Fruit fly (Drosophila melanogaster) whole organism, adult: ENCODE results near the gene Eig71Eb.

ENCODE experiments used
- CG11617 ChIP-seq: fragments of 200-800 bp; sonication (Bioruptor generic); optimal IDR thresholded peaks from 2 replicates; lab custom pipeline; 2017; ENCODE audit warnings: mild to moderate bottlenecking, missing biosample characterization, missing genetic modification reagents, missing genetic modification characterization
- CG12768 ChIP-seq: fragments of 200-800 bp; sonication (Bioruptor generic); optimal IDR thresholded peaks from 2 replicates; lab custom pipeline; 2017; ENCODE audit warnings: missing biosample characterization, missing genetic modification characterization, mild to moderate bottlenecking, moderate library complexity, missing genetic modification reagents
- CG14711 ChIP-seq: fragments of 200-800 bp; sonication (Bioruptor generic); optimal IDR thresholded peaks from 2 replicates; lab custom pipeline; 2018; ENCODE audit warnings: missing biosample characterization, mild to moderate bottlenecking, missing genetic modification characterization, moderate library complexity
- CG1620 ChIP-seq: fragments of 200-800 bp; sonication (Bioruptor generic); optimal IDR thresholded peaks from 2 replicates; lab custom pipeline; 2016; ENCODE audit warnings: missing biosample characterization, missing genetic modification characterization
- CG33017 ChIP-seq: fragments of 200-800 bp; sonication (Bioruptor generic); optimal IDR thresholded peaks from 2 replicates; lab custom pipeline; 2018; ENCODE audit warnings: missing biosample characterization, mild to moderate bottlenecking, missing genetic modification characterization, moderate library complexity
- CG5204 ChIP-seq: fragments of 200-800 bp; sonication (Bioruptor generic); optimal IDR thresholded peaks from 2 replicates; lab custom pipeline; 2016; ENCODE audit warnings: missing biosample characterization, missing genetic modification characterization
- CG7045 ChIP-seq: fragments of 200-800 bp; sonication (Bioruptor generic); optimal IDR thresholded peaks from 2 replicates; lab custom pipeline; 2017; ENCODE audit warnings: missing biosample characterization, mild to moderate bottlenecking, missing genetic modification characterization
- CG7101 ChIP-seq: fragments of 200-800 bp; sonication (Bioruptor generic); optimal IDR thresholded peaks from 2 replicates; lab custom pipeline; 2018; ENCODE audit warnings: missing biosample characterization, mild to moderate bottlenecking, missing genetic modification characterization, moderate library complexity
- Clk ChIP-seq: fragments of 200-800 bp; sonication (Bioruptor generic); optimal IDR thresholded peaks from 2 replicates; lab custom pipeline; 2017; ENCODE audit warnings: missing biosample characterization, missing genetic modification characterization
- Crg-1 ChIP-seq: fragments of 200-800 bp; sonication (Bioruptor generic); optimal IDR thresholded peaks from 2 replicates; lab custom pipeline; 2016; ENCODE audit warnings: missing biosample characterization, missing genetic modification characterization
- Hr96 ChIP-seq: fragments of 200-800 bp; sonication (Bioruptor generic); optimal IDR thresholded peaks from 2 replicates; lab custom pipeline; 2016; ENCODE audit warnings: missing biosample characterization, missing genetic modification characterization
- Mnt ChIP-seq: fragments of 200-800 bp; sonication (Bioruptor generic); optimal IDR thresholded peaks from 2 replicates; lab custom pipeline; 2016; ENCODE audit warnings: missing biosample characterization, mild to moderate bottlenecking, missing genetic modification characterization
- bab1 ChIP-seq: fragments of 200-800 bp; sonication (Bioruptor generic); optimal IDR thresholded peaks from 3 replicates; lab custom pipeline; 2019; ENCODE audit warnings: missing biosample characterization, mild to moderate bottlenecking, missing genetic modification characterization, moderate library complexity
- cic ChIP-seq: fragments of 200-800 bp; sonication (Bioruptor generic); optimal IDR thresholded peaks from 2 replicates; lab custom pipeline; 2017; ENCODE audit warnings: missing biosample characterization, mild to moderate bottlenecking, missing genetic modification characterization, moderate library complexity
- cnc ChIP-seq, 2 experiments: fragments of >200 bp; optimal IDR thresholded peaks; 2 replicates each; lab custom pipeline; 2017
- kay ChIP-seq: fragments of 200-800 bp; sonication (Bioruptor generic); peaks from one replicate; lab custom pipeline; 2016; ENCODE audit warnings: missing biosample characterization, missing genetic modification characterization, borderline replicate concordance
- ovo ChIP-seq: fragments of 200-800 bp; sonication (Bioruptor generic); optimal IDR thresholded peaks from 2 replicates; lab custom pipeline; 2016; ENCODE audit warnings: missing biosample characterization, missing genetic modification characterization
- pad ChIP-seq: fragments of 200-800 bp; sonication (Bioruptor generic); optimal IDR thresholded peaks from 3 replicates; lab custom pipeline; 2017; ENCODE audit warnings: missing biosample characterization, missing genetic modification characterization, mild to moderate bottlenecking, moderate library complexity, missing genetic modification reagents
- tj ChIP-seq: fragments of 200-800 bp; sonication (Bioruptor generic); optimal IDR thresholded peaks from 3 replicates; lab custom pipeline; 2017; ENCODE audit warnings: missing biosample characterization, mild to moderate bottlenecking, missing genetic modification characterization, moderate library complexity
- toe ChIP-seq: fragments of 200-800 bp; sonication (Bioruptor generic); optimal IDR thresholded peaks from 2 replicates; lab custom pipeline; 2016; ENCODE audit warnings: missing biosample characterization, missing genetic modification characterization

The Eig71Eb gene

dm6 chr3L:15690711-15691591 is 41.2 kb downstream of the Eig71Eb start:
- TF ChIP-seq cnc (optimal IDR thresholded peaks at IDR 0.05; lab: Kevin White, UChicago): no peak
- TF ChIP-seq Clk (GFP tag; lab: Kevin White, UChicago): no peak
- no peak for TF ChIP-seq CG12768
- no peak for TF ChIP-seq tj
- TF ChIP-seq cic (GFP tag; lab: Kevin White, UChicago): no peak
- no peak for TF ChIP-seq CG14711 (tag; lab: Kevin White, UChicago)
- no peak for TF ChIP-seq CG1620 (GFP tag; lab: Kevin White, UChicago)
- TF ChIP-seq ovo (GFP tag; lab: Kevin White, UChicago): no peak
- TF ChIP-seq CG33017 (tag; lab: Kevin White, UChicago): no peak
- TF ChIP-seq toe (GFP tag; lab: Kevin White, UChicago): no peak
- TF ChIP-seq CG11617 (GFP tag; lab: Kevin White, UChicago): no peak
- no peak for TF ChIP-seq pad
- no peak for TF ChIP-seq CG7101 (tag; lab: Kevin White, UChicago)
- TF ChIP-seq Crg-1 (GFP tag; lab: Kevin White, UChicago): no peak
- TF ChIP-seq CG7045 (GFP tag; lab: Kevin White, UChicago): no peak
- TF ChIP-seq CG5204: no peak
- no peak for TF ChIP-seq bab1 (GFP tag; lab: Kevin White, UChicago)

- TF ChIP-seq bab1 (GFP tag; lab: Kevin White, UChicago) (no peak), CG33017 (tag; lab: Kevin White, UChicago) (no peak), Mnt (GFP tag; lab: Kevin White, UChicago) (no peak), Hr96 (no peak), cnc (optimal IDR thresholded peaks at IDR 0.05; lab: Kevin White, UChicago) (no peak)
These were observed 42.2 kb downstream of the Eig71Eb start, which contains the start of gene CG34451 for dm6 chr3L:15691968-15692367. Gene CG34451, minus strand, starts transcription at chr3L:15692068.

dm6 chr3L:15692388-15692787 is 42.7 kb downstream of the Eig71Eb start:
- no peak for TF ChIP-seq cnc (optimal IDR thresholded peaks at IDR 0.05; lab: Kevin White, UChicago)
- TF ChIP-seq Hr96: no peak
- no peak for TF ChIP-seq toe (GFP tag; lab: Kevin White, UChicago)
- TF ChIP-seq CG7045 (GFP tag; lab: Kevin White, UChicago): no peak
- TF ChIP-seq Mnt (GFP tag; lab: Kevin White, UChicago): no peak
- TF ChIP-seq kay (GFP tag; lab: Kevin White, UChicago): no peak
- TF ChIP-seq CG14711 (tag; lab: Kevin White, UChicago): no peak
- TF ChIP-seq CG33017 (tag; lab: Kevin White, UChicago): no peak
- no peak for TF ChIP-seq CG11617 (GFP tag; lab: Kevin White, UChicago)
- TF ChIP-seq ovo (GFP tag; lab: Kevin White, UChicago): no peak
- TF ChIP-seq CG5204: no peak
- no peak for TF ChIP-seq CG12768
- TF ChIP-seq tj: no peak
- no peak for TF ChIP-seq CG7101 (tag; lab: Kevin White, UChicago)
- no peak for TF ChIP-seq bab1 (GFP tag; lab: Kevin White, UChicago)
- TF ChIP-seq CG1620 (GFP tag; lab: Kevin White, UChicago): no peak
- no peak for TF ChIP-seq Crg-1 (GFP tag; lab: Kevin White, UChicago)
- no peak for TF ChIP-seq Clk (GFP tag; lab: Kevin White, UChicago)

dm6 chr3L:15692794-15693532 is 43.2 kb downstream of the Eig71Eb start:
- TF ChIP-seq CG5204 (no peak), bab1 (GFP tag; lab: Kevin White, UChicago) (no peak), cnc (optimal IDR thresholded peaks at IDR 0.05; lab: Kevin White, UChicago) (no peak), ovo (GFP tag; lab: Kevin White, UChicago) (no peak), kay (GFP tag; lab: Kevin White, UChicago) (no peak), pad (no peak), toe (GFP tag; lab: Kevin White, UChicago) (no peak), CG12768 (no peak)

- TF ChIP-seq CG7101 (tag; lab: Kevin White, UChicago) (peak; percentile 4), Hr96 (no peak)
These were observed 44.7 kb downstream of the Eig71Eb start for dm6 chr3L:15694406-15694805.

- TF ChIP-seq CG14711 (tag; lab: Kevin White, UChicago) (no peak), cnc (optimal IDR thresholded peaks at IDR 0.05; lab: Kevin White, UChicago) (no peak), tj (no peak), Mnt (GFP tag; lab: Kevin White, UChicago) (no peak), CG5204 (no peak), bab1 (GFP tag; lab: Kevin White, UChicago) (no peak), Crg-1 (GFP tag; lab: Kevin White, UChicago) (no peak), CG1620 (GFP tag; lab: Kevin White, UChicago) (no peak), toe (GFP tag; lab: Kevin White, UChicago) (no peak), ovo (GFP tag; lab: Kevin White, UChicago) (no peak), CG11617 (GFP tag; lab: Kevin White, UChicago) (no peak), pad (no peak), Hr96 (no peak), CG33017 (tag; lab: Kevin White, UChicago) (no peak), kay (GFP tag; lab: Kevin White, UChicago) (no peak), Clk (GFP tag; lab: Kevin White, UChicago) (no peak), CG7045 (GFP tag; lab: Kevin White, UChicago) (no peak), CG7101 (tag; lab: Kevin White, UChicago) (no peak), CG12768 (no peak), cic (GFP tag; lab: Kevin White, UChicago) (no peak)
These were observed 45.5 kb downstream of the Eig71Eb start for dm6 chr3L:15695195-15695594.
